Worm (Caenorhabditis elegans): ENCODE measurements around the gene C15C8.6.

DNA sequence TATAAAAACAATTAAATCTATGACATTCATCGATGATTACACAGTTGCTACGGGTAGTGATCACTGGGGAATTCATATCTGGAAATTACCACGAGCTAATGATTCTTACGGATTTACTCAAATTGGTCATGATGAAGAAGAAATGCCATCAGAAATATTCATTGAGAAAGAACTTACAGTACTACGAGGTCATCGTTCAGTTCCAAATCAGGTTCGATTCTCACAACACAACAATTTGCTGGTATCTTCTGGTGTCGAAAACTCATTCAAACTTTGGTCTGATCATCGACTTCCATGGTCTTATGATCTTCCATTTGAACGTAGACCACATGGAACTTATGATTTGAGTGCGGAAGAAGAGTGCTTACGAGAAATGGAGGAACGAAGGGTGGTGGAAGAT lies 44.8 kb downstream of the C15C8.6 start:
- no peak for TF ChIP-seq lin-13 (GFP tag; optimal IDR thresholded peaks at IDR 0.05)
- no peak for TF ChIP-seq lsy-2 (tag; optimal IDR thresholded peaks at IDR 0.05)
- no peak for TF ChIP-seq ztf-1 (GFP tag; conservative IDR thresholded peaks at IDR 0.05)
- TF ChIP-seq nhr-6 (tag; optimal IDR thresholded peaks at IDR 0.05) = no peak
- no peak for TF ChIP-seq aly-2 (tag; optimal IDR thresholded peaks at IDR 0.05)
- no peak for TF ChIP-seq blmp-1 (tag; optimal IDR thresholded peaks at IDR 0.05; ENCODE audit: insufficient read depth)
- no peak for TF ChIP-seq Y55F3AM.14 (GFP tag; optimal IDR thresholded peaks at IDR 0.05)
- no peak for TF ChIP-seq ama-1 (optimal IDR thresholded peaks at IDR 0.05)
- no peak for TF ChIP-seq elt-1 (tag; optimal IDR thresholded peaks at IDR 0.05)
- no peak for TF ChIP-seq nhr-237 (tag; optimal IDR thresholded peaks at IDR 0.05)
- TF ChIP-seq crh-2 (tag; optimal IDR thresholded peaks at IDR 0.05) = no peak

Measured in whole organism, L2 larva.